Worm (Caenorhabditis elegans) whole organism, young adult: ENCODE results near the gene CD4.8.
A peak's percentile ranks its signal among the peaks of the same experiment; 100 is the strongest.

Experiments used
- B0261.1 ChIP-seq: sonication (generic microtip); optimal IDR thresholded peaks from 2 replicates; lab custom pipeline; 2016; ENCODE audit warnings: mild to moderate bottlenecking, missing genetic modification characterization, moderate library complexity, missing compliant biosample characterization
- C06A6.2 ChIP-seq: fragments of 200-800 bp; sonication (Bioruptor generic); conservative IDR thresholded peaks from 2 replicates; pipeline ENCODE4 v1.3.6; 2022; ENCODE audit warnings: missing genetic modification characterization, missing compliant biosample characterization
- F22D6.2 ChIP-seq: sonication (generic microtip); optimal IDR thresholded peaks from 2 replicates; lab custom pipeline; 2016; ENCODE audit warnings: mild to moderate bottlenecking, missing genetic modification characterization, missing compliant biosample characterization
- F33H1.4 ChIP-seq: fragments of 200-800 bp; sonication (Bioruptor generic); IDR thresholded peaks from 2 replicates; pipeline ENCODE4 v1.3.6; 2022; ENCODE audit warnings: missing genetic modification reagents, missing genetic modification characterization, missing compliant biosample characterization
- F49E8.2 ChIP-seq: sonication (generic microtip); optimal IDR thresholded peaks from 3 replicates; lab custom pipeline; 2017; ENCODE audit warnings: missing genetic modification characterization, mild to moderate bottlenecking, missing compliant biosample characterization, antibody characterized with exemption, moderate library complexity; ENCODE audit not compliant: insufficient read depth
- F52B5.7 ChIP-seq: sonication (generic microtip); optimal IDR thresholded peaks from 2 replicates; lab custom pipeline; 2016; ENCODE audit warnings: mild to moderate bottlenecking, missing genetic modification characterization, missing compliant biosample characterization
- F57A8.1 ChIP-seq: fragments of 200-800 bp; sonication (Bioruptor generic); optimal IDR thresholded peaks from 2 replicates; lab custom pipeline; 2018; ENCODE audit warnings: mild to moderate bottlenecking, missing genetic modification characterization, moderate library complexity, missing compliant biosample characterization
- T07F8.4 ChIP-seq: sonication (generic microtip); optimal IDR thresholded peaks from 2 replicates; lab custom pipeline; 2016; ENCODE audit warnings: mild to moderate bottlenecking, missing genetic modification characterization, moderate library complexity, missing compliant biosample characterization
- Y53G8AR.9 ChIP-seq: fragments of 200-800 bp; sonication (Bioruptor generic); conservative IDR thresholded peaks from 2 replicates; pipeline ENCODE4 v1.3.6; 2022; ENCODE audit warnings: missing genetic modification reagents, missing genetic modification characterization, missing compliant biosample characterization
- Y56A3A.18 ChIP-seq: fragments of 200-800 bp; sonication (Bioruptor generic); IDR thresholded peaks from 2 replicates; pipeline ENCODE4 v1.3.6; 2022; ENCODE audit warnings: missing genetic modification reagents, missing genetic modification characterization, missing compliant biosample characterization
- Y95B8A.8 ChIP-seq: fragments of 200-800 bp; sonication (Bioruptor generic); IDR thresholded peaks from 2 replicates; pipeline ENCODE4 v1.3.6; 2022; ENCODE audit warnings: missing genetic modification reagents, missing genetic modification characterization, missing compliant biosample characterization
- ama-1 ChIP-seq, 3 experiments: fragments of 150-350 bp in 1 of 3; sonication (generic microtip) in 2 of 3; optimal IDR thresholded peaks; 2 replicates each; lab custom pipeline; 2014 to 2018; ENCODE audit warnings: missing biosample characterization in 2 of 3, missing genetic modification characterization in 2 of 3, missing genetic modification reagents in 2 of 3
- athp-1 ChIP-seq: sonication (generic microtip); optimal IDR thresholded peaks from 2 replicates; lab custom pipeline; 2017; ENCODE audit warnings: mild to moderate bottlenecking, missing genetic modification characterization, missing compliant biosample characterization
- attf-3 ChIP-seq: fragments of 200-800 bp; sonication (Bioruptor generic); conservative IDR thresholded peaks from 2 replicates; pipeline ENCODE4 v1.3.6; 2022; ENCODE audit warnings: missing genetic modification reagents, missing genetic modification characterization, missing compliant biosample characterization
- attf-6 ChIP-seq: fragments of 200-800 bp; sonication (Bioruptor generic); IDR thresholded peaks from 2 replicates; pipeline ENCODE4 v1.3.6; 2022; ENCODE audit warnings: missing genetic modification reagents, missing genetic modification characterization, missing compliant biosample characterization
- bed-2 ChIP-seq: fragments of 200-800 bp; sonication (Bioruptor generic); IDR thresholded peaks from 2 replicates; pipeline ENCODE4 v1.3.6; 2022; ENCODE audit warnings: missing genetic modification reagents, missing genetic modification characterization, missing compliant biosample characterization
- ceh-27 ChIP-seq: fragments of 200-800 bp; sonication (Bioruptor generic); optimal IDR thresholded peaks from 2 replicates; lab custom pipeline; 2018; ENCODE audit warnings: mild to moderate bottlenecking, missing genetic modification characterization, moderate library complexity, missing compliant biosample characterization
- ceh-58 ChIP-seq: fragments of 200-800 bp; sonication (Bioruptor generic); IDR thresholded peaks from 2 replicates; pipeline ENCODE4 v1.3.6; 2022; ENCODE audit warnings: missing genetic modification characterization, missing compliant biosample characterization
- ceh-91 ChIP-seq: fragments of 200-800 bp; sonication (Bioruptor generic); IDR thresholded peaks from 2 replicates; pipeline ENCODE4 v1.3.6; 2022; ENCODE audit warnings: missing genetic modification reagents, missing genetic modification characterization, missing compliant biosample characterization
- die-1 ChIP-seq: sonication (generic microtip); optimal IDR thresholded peaks from 2 replicates; lab custom pipeline; 2016; ENCODE audit warnings: missing genotype, mild to moderate bottlenecking, missing genetic modification characterization, missing compliant biosample characterization
- dox-1 ChIP-seq: fragments of 200-800 bp; sonication (Bioruptor generic); IDR thresholded peaks from 2 replicates; pipeline ENCODE4 v1.3.6; 2022; ENCODE audit warnings: missing genetic modification reagents, missing genetic modification characterization, missing compliant biosample characterization
- dpl-1 ChIP-seq: fragments of 150-350 bp; optimal IDR thresholded peaks from 2 replicates; lab custom pipeline; 2014; ENCODE audit warnings: missing biosample characterization, missing genetic modification reagents, missing genetic modification characterization
- efl-1 ChIP-seq: fragments of 150-350 bp; optimal IDR thresholded peaks from 2 replicates; lab custom pipeline; 2014; ENCODE audit warnings: missing biosample characterization, missing genetic modification reagents, missing genetic modification characterization
- fkh-3 ChIP-seq: sonication (generic microtip); optimal IDR thresholded peaks from 2 replicates; lab custom pipeline; 2016; ENCODE audit warnings: mild to moderate bottlenecking, missing genetic modification characterization, missing compliant biosample characterization
- hlh-12 ChIP-seq: sonication (generic microtip); optimal IDR thresholded peaks from 2 replicates; lab custom pipeline; 2016; ENCODE audit warnings: missing genetic modification characterization, missing compliant biosample characterization
- hlh-26 ChIP-seq: fragments of 200-800 bp; sonication (Bioruptor generic); conservative IDR thresholded peaks from 2 replicates; pipeline ENCODE4 v1.3.6; 2022; ENCODE audit warnings: missing genetic modification reagents, missing genetic modification characterization, missing compliant biosample characterization
- hmg-1.2 ChIP-seq: fragments of 200-800 bp; sonication (Bioruptor generic); IDR thresholded peaks from 2 replicates; pipeline ENCODE4 v1.3.6; 2022; ENCODE audit warnings: missing genetic modification reagents, missing genetic modification characterization, missing compliant biosample characterization
- let-526 ChIP-seq: fragments of 200-800 bp; sonication (Bioruptor generic); IDR thresholded peaks from 2 replicates; pipeline ENCODE4 v1.3.6; 2022; ENCODE audit warnings: missing genetic modification reagents, missing genetic modification characterization, missing compliant biosample characterization
- lin-40 ChIP-seq: sonication (generic microtip); optimal IDR thresholded peaks from 2 replicates; lab custom pipeline; 2016; ENCODE audit warnings: missing genetic modification characterization, mild to moderate bottlenecking, missing compliant biosample characterization, missing genotype, missing genetic modification reagents
- lsl-1 ChIP-seq: fragments of 200-800 bp; sonication (Bioruptor generic); optimal IDR thresholded peaks from 2 replicates; lab custom pipeline; 2018; ENCODE audit warnings: mild to moderate bottlenecking, missing genetic modification characterization, moderate library complexity, missing compliant biosample characterization
- madf-10 ChIP-seq: sonication (generic microtip); optimal IDR thresholded peaks from 2 replicates; lab custom pipeline; 2016; ENCODE audit warnings: mild to moderate bottlenecking, missing genetic modification characterization, missing compliant biosample characterization
- madf-3 ChIP-seq: fragments of 200-800 bp; sonication (Bioruptor generic); IDR thresholded peaks from 2 replicates; pipeline ENCODE4 v1.3.6; 2022; ENCODE audit warnings: missing genetic modification reagents, missing genetic modification characterization, missing compliant biosample characterization
- madf-8 ChIP-seq: fragments of 200-800 bp; sonication (Bioruptor generic); conservative IDR thresholded peaks from 2 replicates; pipeline ENCODE4 v1.3.6; 2022; ENCODE audit warnings: missing genetic modification reagents, missing genetic modification characterization, missing compliant biosample characterization
- mel-28 ChIP-seq: sonication (generic microtip); optimal IDR thresholded peaks from 2 replicates; lab custom pipeline; 2016; ENCODE audit warnings: borderline replicate concordance, mild to moderate bottlenecking, missing genetic modification characterization, missing compliant biosample characterization
- mes-4 ChIP-seq: sonication (generic microtip); optimal IDR thresholded peaks from 2 replicates; lab custom pipeline; 2016; ENCODE audit warnings: missing genotype, missing genetic modification characterization, missing compliant biosample characterization
- nfya-1 ChIP-seq: sonication (generic microtip); optimal IDR thresholded peaks from 2 replicates; lab custom pipeline; 2017; ENCODE audit warnings: antibody characterized with exemption, missing compliant biosample characterization, missing genetic modification characterization, borderline replicate concordance; ENCODE audit not compliant: insufficient read depth
- nhr-120 ChIP-seq: fragments of 200-800 bp; sonication (Bioruptor generic); IDR thresholded peaks from 2 replicates; pipeline ENCODE4 v1.3.6; 2022; ENCODE audit warnings: missing genetic modification characterization, missing compliant biosample characterization
- nhr-80 ChIP-seq: sonication (generic microtip); optimal IDR thresholded peaks from 2 replicates; lab custom pipeline; 2016; ENCODE audit warnings: missing genetic modification characterization, missing compliant biosample characterization
- nhr-90 ChIP-seq: sonication (generic microtip); optimal IDR thresholded peaks from 2 replicates; lab custom pipeline; 2016; ENCODE audit warnings: missing genotype, mild to moderate bottlenecking, missing genetic modification characterization, missing compliant biosample characterization
- pbrm-1 ChIP-seq: fragments of 200-800 bp; sonication (Bioruptor generic); IDR thresholded peaks from 2 replicates; pipeline ENCODE4 v1.3.6; 2022; ENCODE audit warnings: missing genetic modification reagents, missing genetic modification characterization, missing compliant biosample characterization
- repo-1 ChIP-seq: sonication (generic microtip); optimal IDR thresholded peaks from 2 replicates; lab custom pipeline; 2017; ENCODE audit warnings: mild to moderate bottlenecking, missing genetic modification characterization, missing compliant biosample characterization
- snpc-1.1 ChIP-seq: sonication (generic microtip); optimal IDR thresholded peaks from 2 replicates; lab custom pipeline; 2017; ENCODE audit warnings: missing genetic modification characterization, mild to moderate bottlenecking, missing compliant biosample characterization, antibody characterized with exemption, moderate library complexity, missing genotype, missing genetic modification reagents; ENCODE audit not compliant: insufficient read depth
- snpc-4 ChIP-seq, 5 experiments: fragments of 150-350 bp in 1 of 5; sonication (generic microtip) in 4 of 5; optimal IDR thresholded peaks; 2 replicates each; lab custom pipeline; 2014 to 2018; ENCODE audit warnings: missing genetic modification characterization in 5 of 5, missing biosample characterization in 3 of 5, antibody characterized with exemption in 2 of 5, mild to moderate bottlenecking in 2 of 5, missing compliant biosample characterization in 2 of 5, missing genotype in 2 of 5, moderate library complexity in 2 of 5, missing genetic modification reagents in 1 of 5
- somi-1 ChIP-seq: fragments of 200-800 bp; sonication (Bioruptor generic); optimal IDR thresholded peaks from 2 replicates; lab custom pipeline; 2018; ENCODE audit warnings: mild to moderate bottlenecking, missing genetic modification characterization, missing compliant biosample characterization
- unc-62 ChIP-seq: fragments of 150-350 bp; optimal IDR thresholded peaks from 2 replicates; lab custom pipeline; 2014; ENCODE audit warnings: missing biosample characterization, missing genetic modification reagents, missing genetic modification characterization
- xnd-1 ChIP-seq: sonication (generic microtip); optimal IDR thresholded peaks from 2 replicates; lab custom pipeline; 2016; ENCODE audit warnings: missing genotype, missing genetic modification reagents, missing genetic modification characterization, missing compliant biosample characterization
- ztf-28 ChIP-seq: fragments of 200-800 bp; sonication (Bioruptor generic); IDR thresholded peaks from 2 replicates; pipeline ENCODE4 v1.3.6; 2022; ENCODE audit warnings: missing genetic modification reagents, missing genetic modification characterization, missing compliant biosample characterization
- ztf-3 ChIP-seq: fragments of 200-800 bp; sonication (Bioruptor generic); optimal IDR thresholded peaks from 2 replicates; lab custom pipeline; 2018; ENCODE audit warnings: mild to moderate bottlenecking, missing genetic modification characterization, missing compliant biosample characterization

Gene CD4.8

DNA sequence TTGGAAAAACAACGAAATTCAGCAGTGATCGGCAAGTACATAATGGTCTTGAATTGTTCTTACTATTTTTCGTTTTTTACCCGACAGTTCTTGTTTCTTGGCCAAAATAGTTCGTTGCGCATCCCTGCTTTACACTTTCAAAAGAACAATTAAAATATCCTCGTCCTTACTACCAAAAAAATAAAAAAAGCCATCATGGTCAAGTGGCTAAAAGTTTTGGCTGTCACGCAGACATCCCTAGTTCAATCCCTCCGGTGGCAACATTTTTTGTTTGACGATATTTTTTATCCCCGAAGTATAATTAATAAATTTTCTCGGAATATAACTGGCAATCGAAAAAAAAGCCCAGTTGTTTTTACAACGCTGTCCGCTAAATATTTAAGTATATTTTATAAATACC, 9.3 kb downstream of the CD4.8 start (continued):
- TF ChIP-seq let-526 (no peak), madf-10 (tag; lab: Kevin White, UChicago) (no peak), efl-1 (GFP tag; lab: Kevin White, UChicago) (no peak), ama-1 (optimal IDR thresholded peaks at IDR 0.05; lab: Kevin White, UChicago) (no peak), ama-1 (GFP tag; optimal IDR thresholded peaks at IDR 0.05; lab: Kevin White, UChicago) (peak in 1 of 2 experiments; percentile 86), somi-1 (no peak), Y53G8AR.9 (GFP tag; lab: Robert Waterston, UW) (no peak; the same call in 1 of the 2 replicates), die-1 (tag; lab: Kevin White, UChicago) (peak; percentile 70), hlh-26 (GFP tag; lab: Robert Waterston, UW) (no peak), mes-4 (tag; lab: Kevin White, UChicago) (peak; percentile 41), mel-28 (no peak), dpl-1 (GFP tag; lab: Kevin White, UChicago) (no peak), dox-1 (0 out of 2 replicates have a peak, but pooled peaks have one; percentile 30), xnd-1 (tag; lab: Kevin White, UChicago) (peak; percentile 38), Y95B8A.8 (peak; percentile 85), lin-40 (tag; lab: Kevin White, UChicago) (no peak), fkh-3 (peak; percentile 69), repo-1 (peak; percentile 29), bed-2 (GFP tag; lab: Robert Waterston, UW) (no peak), ceh-27 (GFP tag; lab: Kevin White, UChicago) (no peak), F22D6.2 (no peak), ceh-58 (no peak), madf-3 (GFP tag; lab: Robert Waterston, UW) (peak; percentile 83), ztf-3 (GFP tag; lab: Kevin White, UChicago) (no peak), F52B5.7 (peak; percentile 71), hlh-12 (no peak), nhr-80 (tag; lab: Kevin White, UChicago) (no peak), B0261.1 (tag; lab: Kevin White, UChicago) (peak; percentile 67), pbrm-1 (GFP tag; lab: Robert Waterston, UW) (peak; percentile 68), C06A6.2 (no peak), nhr-120 (GFP tag; lab: Robert Waterston, UW) (0 out of 2 replicates have a peak, but pooled peaks have one; percentile 54), T07F8.4 (tag; lab: Kevin White, UChicago) (no peak), attf-3 (GFP tag; lab: Robert Waterston, UW) (no peak; the same call in 1 of the 2 replicates)
- TF ChIP-seq, all 124 proteins: peak for 60

DNA sequence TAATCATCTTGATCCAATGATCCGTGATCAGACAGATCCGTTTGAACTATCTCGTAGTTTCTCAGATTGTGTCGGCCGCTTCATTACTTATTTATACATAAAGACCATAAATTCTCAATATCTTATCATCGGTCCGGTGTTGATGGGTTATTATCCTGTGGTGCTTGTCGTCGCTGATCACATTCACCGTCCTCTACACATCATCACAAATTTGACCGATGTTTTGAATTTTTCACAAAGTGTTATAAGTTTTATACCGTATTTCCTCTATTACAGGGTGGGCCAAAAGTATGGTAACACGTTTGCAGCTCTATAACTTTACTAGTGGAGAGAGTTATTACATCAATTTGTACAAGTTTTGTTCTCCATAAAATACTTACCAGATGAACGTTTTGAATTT, 13.2 kb downstream of the CD4.8 start:
- TF ChIP-seq F57A8.1 (GFP tag; lab: Kevin White, UChicago) (no peak), unc-62 (GFP tag; lab: Kevin White, UChicago) (no peak), Y56A3A.18 (GFP tag; lab: Robert Waterston, UW) (peak; percentile 58; the same call in 1 of the 2 replicates), B0261.1 (tag; lab: Kevin White, UChicago) (peak; percentile 50), ztf-28 (GFP tag; lab: Robert Waterston, UW) (no peak), madf-8 (GFP tag; lab: Robert Waterston, UW) (peak; percentile 24; the same call in 1 of the 2 replicates), hlh-12 (no peak), ceh-91 (no peak), athp-1 (tag; lab: Kevin White, UChicago) (peak; percentile 59), die-1 (tag; lab: Kevin White, UChicago) (peak; percentile 68), snpc-4 (GFP tag; optimal IDR thresholded peaks at IDR 0.05; lab: Kevin White, UChicago) (peak; percentile 66), snpc-4 (tag; optimal IDR thresholded peaks at IDR 0.05; lab: Kevin White, UChicago) (peak; percentile 83 to 92 (median 86)), lsl-1 (GFP tag; lab: Kevin White, UChicago) (peak; percentile 38), attf-6 (GFP tag; lab: Robert Waterston, UW) (0 out of 2 replicates have a peak, but pooled peaks have one; percentile 51), nfya-1 (tag; lab: Kevin White, UChicago) (no peak), snpc-1.1 (tag; lab: Kevin White, UChicago) (peak; percentile 87), hmg-1.2 (GFP tag; lab: Robert Waterston, UW) (peak; percentile 39), F49E8.2 (tag; lab: Kevin White, UChicago) (peak; percentile 25), nhr-90 (tag; lab: Kevin White, UChicago) (peak; percentile 32), F33H1.4 (GFP tag; lab: Robert Waterston, UW) (peak; percentile 30; the same call in 1 of the 2 replicates)
